Fruit fly (Drosophila melanogaster) whole organism, pupa: ENCODE results near the gene Mbs.

Source experiments
- CG10348 ChIP-seq: fragments of 200-800 bp; sonication (Bioruptor generic); IDR thresholded peaks from 2 replicates; pipeline ENCODE4 v1.3.6; 2022; ENCODE audit warnings: missing biosample characterization, missing genetic modification characterization
- CG12605 ChIP-seq: fragments of 200-800 bp; sonication (Bioruptor generic); IDR thresholded peaks from 2 replicates; pipeline ENCODE4 v1.3.6; 2022; ENCODE audit warnings: missing biosample characterization, missing genetic modification characterization
- CG13204 ChIP-seq: fragments of 200-800 bp; sonication (Bioruptor generic); optimal IDR thresholded peaks from 2 replicates; lab custom pipeline; 2018; ENCODE audit warnings: missing biosample characterization, mild to moderate bottlenecking, missing genetic modification characterization, moderate library complexity
- CG14655 ChIP-seq: fragments of 200-800 bp; sonication (Bioruptor generic); optimal IDR thresholded peaks from 3 replicates; lab custom pipeline; 2017; ENCODE audit warnings: mild to moderate bottlenecking, missing biosample characterization, missing genetic modification reagents, missing genetic modification characterization
- CG15710 ChIP-seq: fragments of 200-800 bp; sonication (Bioruptor generic); optimal IDR thresholded peaks from 2 replicates; lab custom pipeline; 2018; ENCODE audit warnings: missing biosample characterization, mild to moderate bottlenecking, missing genetic modification characterization, moderate library complexity
- CG17806 ChIP-seq: fragments of 200-800 bp; sonication (Bioruptor generic); optimal IDR thresholded peaks from 2 replicates; lab custom pipeline; 2018; ENCODE audit warnings: missing biosample characterization, mild to moderate bottlenecking, missing genetic modification characterization, moderate library complexity
- CG32121 ChIP-seq: fragments of 200-800 bp; sonication (Bioruptor generic); IDR thresholded peaks from 2 replicates; pipeline ENCODE4 v1.3.6; 2022; ENCODE audit warnings: missing biosample characterization, missing genetic modification characterization
- CG34367 ChIP-seq: fragments of 200-800 bp; sonication (Bioruptor generic); optimal IDR thresholded peaks from 2 replicates; lab custom pipeline; 2018; ENCODE audit warnings: missing biosample characterization, mild to moderate bottlenecking, missing genetic modification characterization
- CG4496 ChIP-seq: fragments of 200-800 bp; sonication (Bioruptor generic); IDR thresholded peaks from 3 replicates; pipeline ENCODE4 v1.3.6; 2022; ENCODE audit warnings: missing biosample characterization, missing genetic modification characterization
- CG8159 ChIP-seq: fragments of 200-800 bp; sonication (Bioruptor generic); optimal IDR thresholded peaks from 3 replicates; lab custom pipeline; 2018; ENCODE audit warnings: missing biosample characterization, mild to moderate bottlenecking, missing genetic modification characterization, moderate library complexity
- CG8301 ChIP-seq: fragments of 200-800 bp; sonication (Bioruptor generic); optimal IDR thresholded peaks from 2 replicates; lab custom pipeline; 2018; ENCODE audit warnings: missing biosample characterization, mild to moderate bottlenecking, missing genetic modification characterization
- CG9948 ChIP-seq: fragments of 200-800 bp; sonication (Bioruptor generic); optimal IDR thresholded peaks from 2 replicates; lab custom pipeline; 2018; ENCODE audit warnings: missing biosample characterization, mild to moderate bottlenecking, missing genetic modification characterization, moderate library complexity
- D1 ChIP-seq: fragments of 200-800 bp; sonication (Bioruptor generic); optimal IDR thresholded peaks from 2 replicates; lab custom pipeline; 2018; ENCODE audit warnings: missing biosample characterization, mild to moderate bottlenecking, missing genetic modification characterization, moderate library complexity
- EcR ChIP-seq: fragments of 200-800 bp; sonication (Bioruptor generic); optimal IDR thresholded peaks from 3 replicates; lab custom pipeline; 2019; ENCODE audit warnings: missing biosample characterization, missing genetic modification characterization, mild to moderate bottlenecking, moderate library complexity, missing genetic modification reagents
- Ets98B ChIP-seq: fragments of 200-800 bp; sonication (Bioruptor generic); IDR thresholded peaks from 2 replicates; pipeline ENCODE4 v1.3.6; 2022; ENCODE audit warnings: missing biosample characterization, missing genetic modification characterization
- Pif1A ChIP-seq: fragments of 200-800 bp; sonication (Bioruptor generic); optimal IDR thresholded peaks from 3 replicates; lab custom pipeline; 2016; ENCODE audit warnings: missing biosample characterization, missing genetic modification characterization
- Pif1B ChIP-seq: fragments of 200-800 bp; sonication (Bioruptor generic); optimal IDR thresholded peaks from 3 replicates; lab custom pipeline; 2016; ENCODE audit warnings: missing biosample characterization, missing genetic modification characterization
- Snoo ChIP-seq: fragments of 200-800 bp; sonication (Bioruptor generic); optimal IDR thresholded peaks from 3 replicates; lab custom pipeline; 2017; ENCODE audit warnings: missing biosample characterization, mild to moderate bottlenecking, missing genetic modification characterization, inconsistent platforms
- fd96Ca ChIP-seq: fragments of 200-800 bp; sonication (Bioruptor generic); IDR thresholded peaks from 3 replicates; pipeline ENCODE4 v1.3.6; 2022; ENCODE audit warnings: missing biosample characterization, missing genetic modification characterization
- gl ChIP-seq: fragments of 200-800 bp; sonication (Bioruptor generic); optimal IDR thresholded peaks from 2 replicates; lab custom pipeline; 2018; ENCODE audit warnings: missing biosample characterization, mild to moderate bottlenecking, missing genetic modification characterization
- rn ChIP-seq: fragments of 200-800 bp; sonication (Bioruptor generic); IDR thresholded peaks from 2 replicates; pipeline ENCODE4 v1.3.6; 2022; ENCODE audit warnings: missing biosample characterization, missing genetic modification characterization

Mbs gene

DNA sequence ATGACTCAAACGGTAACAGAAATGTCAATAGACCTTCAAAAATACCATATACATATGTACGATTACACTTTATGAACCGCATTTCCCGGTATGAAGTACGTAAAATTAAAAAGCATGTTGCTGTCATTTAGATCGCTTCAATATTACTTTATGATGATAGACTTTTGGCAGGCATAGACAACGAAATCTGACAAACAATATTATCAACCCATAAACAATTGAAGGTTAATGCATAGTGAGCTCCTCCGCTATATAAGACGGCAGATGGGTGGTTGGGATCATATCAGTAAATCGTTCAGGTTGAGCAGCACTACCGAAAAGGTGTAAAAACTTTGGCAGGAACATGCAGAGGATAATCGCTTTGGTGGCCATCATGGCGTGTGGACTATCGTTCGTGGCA lies 31.9 kb downstream of the Mbs start, which contains the start of gene CG13075:
TSS of gene CG13075 (plus strand) at position 301 of the 400 bp plus-strand sequence.
- no peak for TF ChIP-seq D1 (tag; lab: Kevin White, UChicago)
- no peak for TF ChIP-seq rn (GFP tag; lab: Robert Waterston, UW)
- TF ChIP-seq CG9948 (tag; lab: Kevin White, UChicago): no peak
- TF ChIP-seq Snoo (tag; lab: Kevin White, UChicago): no peak
- no peak for TF ChIP-seq CG12605
- no peak for TF ChIP-seq CG8301
- no peak for TF ChIP-seq CG17806 (tag; lab: Kevin White, UChicago)
- no peak for TF ChIP-seq Ets98B (GFP tag; lab: Robert Waterston, UW)
- TF ChIP-seq CG10348 (GFP tag; lab: Robert Waterston, UW): no peak
- no peak for TF ChIP-seq CG15710 (tag; lab: Kevin White, UChicago)
- TF ChIP-seq fd96Ca: no peak
- TF ChIP-seq CG32121 (GFP tag; lab: Robert Waterston, UW): no peak
- no peak for TF ChIP-seq CG14655 (GFP tag; lab: Kevin White, UChicago)
- no peak for TF ChIP-seq CG4496 (GFP tag; lab: Robert Waterston, UW)
- TF ChIP-seq Pif1A (GFP tag; lab: Kevin White, UChicago): no peak
- no peak for TF ChIP-seq CG34367

- peak; percentile 54; the same call in 1 of the 2 replicates for TF ChIP-seq CG32121 (GFP tag; lab: Robert Waterston, UW)
- TF ChIP-seq CG12605: 0 out of 2 replicates have a peak, but pooled peaks have one; percentile 36
- TF ChIP-seq CG13204 (GFP tag; lab: Kevin White, UChicago): no peak
- peak; percentile 47 for TF ChIP-seq Snoo (tag; lab: Kevin White, UChicago)
- peak; percentile 46 for TF ChIP-seq CG9948 (tag; lab: Kevin White, UChicago)
Observed at dm6 chr3L:16087323-16087816, 35.6 kb downstream of the Mbs start, which contains the start of gene Tasp1. TSS of gene Tasp1 (minus strand) at chr3L:16087525.

DNA sequence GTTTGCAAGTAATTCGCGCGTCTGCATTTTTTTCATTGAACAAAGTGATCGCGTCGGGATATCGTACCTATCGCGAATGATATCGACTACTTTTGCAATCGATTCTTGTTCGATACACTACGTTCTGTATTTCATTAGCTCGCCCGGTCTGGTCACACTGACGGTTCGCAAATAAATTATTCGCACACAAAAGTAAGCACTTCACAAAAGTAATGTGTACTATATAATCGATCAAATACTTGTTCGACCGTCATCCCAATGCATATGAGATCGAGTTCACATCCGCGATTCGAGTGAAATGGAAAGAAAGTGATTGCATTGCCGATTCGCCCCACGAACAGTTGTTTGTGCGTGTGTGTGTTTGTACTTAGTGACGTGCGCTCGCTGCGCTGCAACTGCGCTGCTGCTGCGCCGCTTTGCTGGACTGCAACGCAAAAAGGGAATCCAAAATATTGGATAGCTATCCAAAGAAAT lies 38.6 kb downstream of the Mbs start, which contains the start of the genes CG5235 and ClC-c:
TSS of gene CG5235 (minus strand) at position 63 of the 474 bp plus-strand sequence.
TSS of gene ClC-c (plus strand) at position 125 of the 474 bp plus-strand sequence.
- TF ChIP-seq CG4496 (GFP tag; lab: Robert Waterston, UW): no peak
- no peak for TF ChIP-seq fd96Ca
- TF ChIP-seq rn (GFP tag; lab: Robert Waterston, UW): no peak
- TF ChIP-seq CG32121 (GFP tag; lab: Robert Waterston, UW): no peak
- TF ChIP-seq Pif1B (GFP tag; lab: Kevin White, UChicago): no peak
- TF ChIP-seq Pif1A (GFP tag; lab: Kevin White, UChicago): no peak
- TF ChIP-seq CG34367: no peak
- TF ChIP-seq CG17806 (tag; lab: Kevin White, UChicago): no peak
- no peak for TF ChIP-seq CG15710 (tag; lab: Kevin White, UChicago)
- no peak for TF ChIP-seq gl

dm6 chr3L:16097393-16097884 lies 45.7 kb downstream of the Mbs start, which contains the start of the genes CG13074 and ATPsynbetaL:
TSS of gene CG13074 (minus strand) at chr3L:16097493.
TSS of gene ATPsynbetaL (plus strand) at chr3L:16097834.
- no peak for TF ChIP-seq Pif1B (GFP tag; lab: Kevin White, UChicago)
- no peak for TF ChIP-seq Pif1A (GFP tag; lab: Kevin White, UChicago)
- no peak for TF ChIP-seq CG4496 (GFP tag; lab: Robert Waterston, UW)
- TF ChIP-seq CG32121 (GFP tag; lab: Robert Waterston, UW): no peak
- TF ChIP-seq CG13204 (GFP tag; lab: Kevin White, UChicago): no peak
- TF ChIP-seq CG8159 (tag; lab: Kevin White, UChicago): no peak
- no peak for TF ChIP-seq rn (GFP tag; lab: Robert Waterston, UW)
- no peak for TF ChIP-seq D1 (tag; lab: Kevin White, UChicago)
- TF ChIP-seq gl: no peak
- no peak for TF ChIP-seq CG9948 (tag; lab: Kevin White, UChicago)
- no peak for TF ChIP-seq CG15710 (tag; lab: Kevin White, UChicago)
- TF ChIP-seq Ets98B (GFP tag; lab: Robert Waterston, UW): no peak

DNA sequence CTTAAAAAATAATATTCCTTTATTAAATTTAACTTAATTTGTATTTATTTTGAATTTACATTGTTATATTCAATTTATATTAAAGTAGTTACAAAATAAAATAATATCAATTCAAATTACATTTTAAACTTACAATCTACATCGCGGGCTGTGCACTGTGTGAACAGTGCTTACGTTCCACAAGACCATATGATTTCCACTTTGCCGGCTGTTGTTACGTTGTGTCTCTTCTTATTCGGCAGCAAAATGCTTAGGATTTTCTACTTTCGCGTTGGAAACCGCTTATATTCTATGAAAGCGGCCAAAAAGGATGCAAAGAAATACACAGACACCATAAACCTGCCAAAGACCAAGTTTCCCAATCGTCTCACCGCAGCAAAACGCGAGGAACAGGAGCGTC lies 48.3 kb downstream of the Mbs start, which contains the start of gene IleRS-m:
TSS of gene IleRS-m (plus strand) at position 222 of the 400 bp plus-strand sequence.
- TF ChIP-seq CG34367 (no peak), Snoo (tag; lab: Kevin White, UChicago) (no peak), CG32121 (GFP tag; lab: Robert Waterston, UW) (no peak), CG15710 (tag; lab: Kevin White, UChicago) (no peak), EcR (no peak), CG8301 (no peak), rn (GFP tag; lab: Robert Waterston, UW) (no peak), fd96Ca (no peak), CG10348 (GFP tag; lab: Robert Waterston, UW) (no peak)

- no peak for TF ChIP-seq CG8159 (tag; lab: Kevin White, UChicago)
- peak; percentile 71 for TF ChIP-seq gl
- no peak for TF ChIP-seq CG10348 (GFP tag; lab: Robert Waterston, UW)
- TF ChIP-seq Ets98B (GFP tag; lab: Robert Waterston, UW): peak; percentile 84
- no peak for TF ChIP-seq EcR
- TF ChIP-seq Snoo (tag; lab: Kevin White, UChicago): peak; percentile 77
- peak; percentile 67 for TF ChIP-seq CG9948 (tag; lab: Kevin White, UChicago)
- TF ChIP-seq CG34367: peak; percentile 73
- TF ChIP-seq D1 (tag; lab: Kevin White, UChicago): no peak
- TF ChIP-seq CG15710 (tag; lab: Kevin White, UChicago): peak; percentile 81
- no peak for TF ChIP-seq CG13204 (GFP tag; lab: Kevin White, UChicago)
- TF ChIP-seq fd96Ca: peak; percentile 91
- peak; percentile 88 for TF ChIP-seq CG4496 (GFP tag; lab: Robert Waterston, UW)
- peak; percentile 61; the same call in 1 of the 2 replicates for TF ChIP-seq rn (GFP tag; lab: Robert Waterston, UW)
- TF ChIP-seq Pif1B (GFP tag; lab: Kevin White, UChicago): no peak
- peak; percentile 74 for TF ChIP-seq CG32121 (GFP tag; lab: Robert Waterston, UW)
- no peak for TF ChIP-seq Pif1A (GFP tag; lab: Kevin White, UChicago)
- TF ChIP-seq CG8301: no peak
- peak; percentile 83 for TF ChIP-seq CG17806 (tag; lab: Kevin White, UChicago)
- TF ChIP-seq CG14655 (GFP tag; lab: Kevin White, UChicago): no peak
- peak; percentile 72 for TF ChIP-seq CG12605
Observed at dm6 chr3L:16105528-16105927, 53.8 kb downstream of the Mbs start, which contains the start of the genes IntS9 and CG43295. TSS of gene IntS9 (minus strand) at chr3L:16105627. TSS of gene CG43295 (plus strand) at chr3L:16105852.
